Worm (Caenorhabditis elegans) whole organism, early embryonic: ENCODE measurements around the gene srz-67.

Experiments
- B0310.2 ChIP-seq: sonication (generic microtip); optimal IDR thresholded peaks from 2 replicates; lab custom pipeline; 2016; ENCODE audit warnings: mild to moderate bottlenecking, missing genetic modification characterization, missing compliant biosample characterization
- F13C5.2 ChIP-seq: sonication (generic microtip); optimal IDR thresholded peaks from 2 replicates; lab custom pipeline; 2017; ENCODE audit warnings: mild to moderate bottlenecking, missing genetic modification characterization, inconsistent platforms, missing compliant biosample characterization
- aly-1 ChIP-seq: sonication (generic microtip); optimal IDR thresholded peaks from 2 replicates; lab custom pipeline; 2016; ENCODE audit warnings: missing genetic modification characterization, missing compliant biosample characterization
- ama-1 ChIP-seq: fragments of 150-350 bp; optimal IDR thresholded peaks from 2 replicates; lab custom pipeline; 2014
- ceh-13 ChIP-seq: fragments of 200-800 bp; sonication (Bioruptor generic); optimal IDR thresholded peaks from 2 replicates; lab custom pipeline; 2018; ENCODE audit warnings: mild to moderate bottlenecking, missing genetic modification characterization, missing compliant biosample characterization
- ceh-36 ChIP-seq: sonication (generic microtip); optimal IDR thresholded peaks from 2 replicates; lab custom pipeline; 2016; ENCODE audit warnings: missing genetic modification characterization, inconsistent platforms, missing compliant biosample characterization
- flt-1 ChIP-seq: fragments of 200-800 bp; sonication (Bioruptor generic); IDR thresholded peaks from 2 replicates; pipeline ENCODE4 v1.3.6; 2022; ENCODE audit warnings: missing genetic modification characterization, missing compliant biosample characterization
- hmbx-1 ChIP-seq: sonication (generic microtip); optimal IDR thresholded peaks from 2 replicates; lab custom pipeline; 2016; ENCODE audit warnings: mild to moderate bottlenecking, missing genetic modification characterization, missing compliant biosample characterization
- hmg-4 ChIP-seq: fragments of 200-800 bp; sonication (Bioruptor generic); optimal IDR thresholded peaks from 2 replicates; lab custom pipeline; 2018; ENCODE audit warnings: mild to moderate bottlenecking, missing genetic modification characterization, missing compliant biosample characterization
- hnd-1 ChIP-seq: sonication (generic microtip); optimal IDR thresholded peaks from 2 replicates; lab custom pipeline; 2016; ENCODE audit warnings: missing genetic modification characterization, missing compliant biosample characterization
- sea-1 ChIP-seq: fragments of 200-800 bp; sonication (Bioruptor generic); conservative IDR thresholded peaks from 2 replicates; pipeline ENCODE4 v1.3.6; 2022; ENCODE audit warnings: missing genetic modification characterization, missing compliant biosample characterization
- tbx-11 ChIP-seq: fragments of 200-800 bp; sonication (Bioruptor generic); IDR thresholded peaks from 2 replicates; pipeline ENCODE4 v1.3.6; 2022; ENCODE audit warnings: missing genetic modification characterization, missing compliant biosample characterization
- tra-4 ChIP-seq: sonication (generic microtip); optimal IDR thresholded peaks from 2 replicates; lab custom pipeline; 2017; ENCODE audit warnings: missing genetic modification characterization, missing compliant biosample characterization

DNA sequence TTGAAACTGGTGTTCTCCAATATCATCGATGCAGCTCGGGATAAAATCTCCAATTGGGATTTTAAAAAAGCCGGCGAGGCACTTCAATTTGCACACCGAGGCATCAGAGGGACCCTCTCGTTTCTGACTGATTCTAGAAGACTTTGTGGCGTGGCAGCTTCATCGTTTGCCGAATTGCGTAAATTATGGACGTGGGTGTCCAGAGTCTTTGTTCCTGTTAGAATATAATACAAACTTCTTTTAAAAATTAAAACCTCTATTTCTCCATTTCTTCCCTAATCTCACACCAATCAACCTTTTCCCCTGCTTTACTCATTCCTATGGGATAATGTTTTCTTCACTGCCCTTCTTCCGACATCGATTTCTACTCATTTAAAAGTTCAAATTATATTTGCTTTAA is 26.6 kb downstream of the srz-67 start, which contains the start of gene ZC239.5:
- TF ChIP-seq B0310.2 (tag; lab: Kevin White, UChicago): no peak
- TF ChIP-seq F13C5.2: no peak
- no peak for TF ChIP-seq ceh-36
- TF ChIP-seq flt-1 (GFP tag; lab: Robert Waterston, UW): no peak
- no peak for TF ChIP-seq hmbx-1 (tag; lab: Kevin White, UChicago)
- TF ChIP-seq tra-4 (tag; lab: Kevin White, UChicago): no peak
- TF ChIP-seq hnd-1 (tag; lab: Kevin White, UChicago): no peak
- no peak for TF ChIP-seq hmg-4 (GFP tag; lab: Kevin White, UChicago)
- no peak for TF ChIP-seq ceh-13 (GFP tag; lab: Kevin White, UChicago)
- TF ChIP-seq sea-1 (GFP tag; lab: Robert Waterston, UW): no peak
- TF ChIP-seq ama-1: no peak
- TF ChIP-seq aly-1 (tag; lab: Kevin White, UChicago): no peak
- TF ChIP-seq tbx-11 (GFP tag; lab: Robert Waterston, UW): no peak
